Worm (Caenorhabditis elegans) whole organism, L4 larva: Measurements from ENCODE around the gene R12C12.7.

ENCODE experiments used
- T20F7.1 ChIP-seq: fragments of 200-800 bp; sonication (Bioruptor generic); optimal IDR thresholded peaks from 2 replicates; lab custom pipeline; 2018; ENCODE audit warnings: mild to moderate bottlenecking, missing genetic modification characterization, missing compliant biosample characterization
- Y5F2A.4 ChIP-seq: fragments of 200-800 bp; sonication (Bioruptor generic); optimal IDR thresholded peaks from 2 replicates; lab custom pipeline; 2018; ENCODE audit warnings: mild to moderate bottlenecking, missing genetic modification characterization, missing compliant biosample characterization
- ceh-28 ChIP-seq: fragments of 150-350 bp; optimal IDR thresholded peaks from 2 replicates; lab custom pipeline; 2014; ENCODE audit warnings: missing biosample characterization, missing genetic modification reagents, missing genetic modification characterization
- lin-1 ChIP-seq: fragments of 200-800 bp; sonication (Bioruptor generic); IDR thresholded peaks from 2 replicates; pipeline ENCODE4 v1.3.6; 2022; ENCODE audit warnings: missing genetic modification reagents, missing genetic modification characterization, missing compliant biosample characterization
- lin-13 ChIP-seq: fragments of 150-350 bp; optimal IDR thresholded peaks from 2 replicates; lab custom pipeline; 2014; ENCODE audit warnings: missing biosample characterization, missing genetic modification reagents, missing genetic modification characterization
- lin-15B ChIP-seq: fragments of 150-350 bp; sonication (generic microtip); optimal IDR thresholded peaks from 3 replicates; lab custom pipeline; 2014; ENCODE audit warnings: missing biosample characterization, missing genetic modification characterization
- lsy-2 ChIP-seq, 2 experiments: fragments of 150-350 bp in 1 of 2; sonication (generic microtip) in 1 of 2; optimal IDR thresholded peaks; 2 replicates each; lab custom pipeline; 2014 to 2017; ENCODE audit warnings: missing biosample characterization in 2 of 2, missing genetic modification characterization in 2 of 2
- madf-9 ChIP-seq: fragments of 200-800 bp; sonication (Bioruptor generic); conservative IDR thresholded peaks from 2 replicates; pipeline ENCODE4 v1.3.6; 2022; ENCODE audit warnings: missing genetic modification reagents, missing genetic modification characterization, missing compliant biosample characterization
- nhr-237 ChIP-seq: sonication (generic microtip); optimal IDR thresholded peaks from 2 replicates; lab custom pipeline; 2017; ENCODE audit warnings: missing biosample characterization, missing genetic modification characterization
- unc-130 ChIP-seq: sonication (generic microtip); optimal IDR thresholded peaks from 2 replicates; lab custom pipeline; 2016; ENCODE audit warnings: missing genetic modification reagents, missing genetic modification characterization, missing compliant biosample characterization

ce11 chrII:6016410-6016809 lies 39.4 kb downstream of the R12C12.7 start, which contains the start of gene ZK84.5:
- TF ChIP-seq madf-9 (GFP tag; lab: Robert Waterston, UW) (no peak), ceh-28 (tag; lab: Kevin White, UChicago) (no peak), Y5F2A.4 (GFP tag; lab: Kevin White, UChicago) (no peak), lin-13 (GFP tag; lab: Kevin White, UChicago) (no peak), nhr-237 (tag; lab: Kevin White, UChicago) (no peak), T20F7.1 (GFP tag; lab: Kevin White, UChicago) (no peak), unc-130 (GFP tag; lab: Kevin White, UChicago) (no peak), lsy-2 (tag; optimal IDR thresholded peaks at IDR 0.05; lab: Kevin White, UChicago) (no peak), lin-15B (tag; lab: Kevin White, UChicago) (no peak), lin-1 (GFP tag; lab: Robert Waterston, UW) (no peak)
